Worm (Caenorhabditis elegans) whole organism, late embryonic: ENCODE data around the gene gba-2.

ENCODE experiments used
- ama-1 ChIP-seq: fragments of 150-350 bp; optimal IDR thresholded peaks from 2 replicates; lab custom pipeline; 2014
- ceh-18 ChIP-seq: sonication (generic microtip); optimal IDR thresholded peaks from 2 replicates; lab custom pipeline; 2016; ENCODE audit warnings: missing genetic modification characterization, missing compliant biosample characterization
- ceh-22 ChIP-seq: sonication (generic microtip); optimal IDR thresholded peaks from 2 replicates; lab custom pipeline; 2017; ENCODE audit warnings: missing biosample characterization, missing genetic modification characterization
- ets-4 ChIP-seq: sonication (generic microtip); optimal IDR thresholded peaks from 2 replicates; lab custom pipeline; 2016; ENCODE audit warnings: missing genetic modification characterization, missing compliant biosample characterization
- madf-2 ChIP-seq: sonication (generic microtip); optimal IDR thresholded peaks from 2 replicates; lab custom pipeline; 2017; ENCODE audit warnings: missing genetic modification characterization, missing compliant biosample characterization
- nfya-1 ChIP-seq: sonication (generic microtip); optimal IDR thresholded peaks from 2 replicates; lab custom pipeline; 2017; ENCODE audit warnings: missing genetic modification characterization, mild to moderate bottlenecking, missing compliant biosample characterization, antibody characterized with exemption, moderate library complexity
- nhr-11 ChIP-seq: fragments of 150-350 bp; optimal IDR thresholded peaks from 2 replicates; lab custom pipeline; 2014; ENCODE audit warnings: missing biosample characterization, missing genetic modification characterization
- npax-4 ChIP-seq: sonication (generic microtip); optimal IDR thresholded peaks from 2 replicates; lab custom pipeline; 2016; ENCODE audit warnings: missing genetic modification characterization, missing compliant biosample characterization
- pha-4 ChIP-seq: fragments of 150-350 bp; optimal IDR thresholded peaks from 2 replicates; lab custom pipeline; 2018; ENCODE audit warnings: missing biosample characterization, missing genetic modification reagents, missing genetic modification characterization
- pqm-1 ChIP-seq: sonication (generic microtip); optimal IDR thresholded peaks from 2 replicates; lab custom pipeline; 2016; ENCODE audit warnings: missing genetic modification characterization, missing compliant biosample characterization
- rnt-1 ChIP-seq: sonication (generic microtip); optimal IDR thresholded peaks from 2 replicates; lab custom pipeline; 2016; ENCODE audit warnings: missing genetic modification characterization, missing compliant biosample characterization
- unc-55 ChIP-seq: sonication (generic microtip); optimal IDR thresholded peaks from 2 replicates; lab custom pipeline; 2017; ENCODE audit warnings: missing biosample characterization, missing genetic modification reagents, missing genetic modification characterization

DNA sequence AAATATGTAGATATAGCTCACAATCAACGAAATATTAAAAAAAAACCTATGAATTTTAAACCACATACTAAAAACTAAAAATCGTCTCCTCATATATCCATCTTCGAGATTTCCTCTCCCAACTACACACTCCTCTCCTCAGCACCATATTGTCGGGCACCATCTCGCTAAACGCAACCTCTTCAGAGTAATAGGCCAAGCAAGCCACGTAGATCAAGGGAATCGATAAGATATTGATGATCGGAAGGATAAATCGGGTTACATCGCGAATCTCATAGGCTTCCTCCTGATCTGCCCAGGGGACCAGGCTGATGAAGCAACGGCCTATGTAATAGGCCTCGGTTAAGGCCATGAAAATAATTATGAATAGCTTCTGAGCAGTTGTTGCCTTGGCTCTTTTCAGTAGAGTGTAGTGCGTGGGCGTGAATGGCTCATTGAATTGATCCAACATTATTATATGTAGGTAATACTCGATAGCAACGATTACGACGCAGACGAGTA lies 35.7 kb downstream of the gba-2 start, which contains the start of the genes C40A11.7 and C40A11.8:
- TF ChIP-seq ceh-22 (tag; lab: Kevin White, UChicago) (no peak), ama-1 (no peak), nhr-11 (tag; lab: Kevin White, UChicago) (no peak), pha-4 (no peak), ets-4 (tag; lab: Kevin White, UChicago) (no peak), madf-2 (tag; lab: Kevin White, UChicago) (no peak), ceh-18 (tag; lab: Kevin White, UChicago) (no peak), nfya-1 (tag; lab: Kevin White, UChicago) (no peak), rnt-1 (no peak), pqm-1 (tag; lab: Kevin White, UChicago) (no peak), unc-55 (no peak), npax-4 (tag; lab: Kevin White, UChicago) (no peak)
